Worm (Caenorhabditis elegans) whole organism, late embryonic: ENCODE results near the gene F56B3.2.
A peak's percentile ranks its signal among the peaks of the same experiment; 100 is the strongest.

Experiments
- C38D4.7 ChIP-seq: fragments of 200-800 bp; sonication (Bioruptor generic); optimal IDR thresholded peaks from 2 replicates; lab custom pipeline; 2018; ENCODE audit warnings: mild to moderate bottlenecking, missing genetic modification characterization, moderate library complexity, missing compliant biosample characterization
- F13H6.1 ChIP-seq: sonication (generic microtip); optimal IDR thresholded peaks from 2 replicates; lab custom pipeline; 2016; ENCODE audit warnings: missing genetic modification characterization, missing compliant biosample characterization
- K02D7.2 ChIP-seq: sonication (generic microtip); optimal IDR thresholded peaks from 2 replicates; lab custom pipeline; 2017; ENCODE audit warnings: mild to moderate bottlenecking, missing genetic modification characterization, missing compliant biosample characterization
- T23F11.4 ChIP-seq: fragments of 200-800 bp; sonication (Bioruptor generic); optimal IDR thresholded peaks from 2 replicates; lab custom pipeline; 2018; ENCODE audit warnings: mild to moderate bottlenecking, missing genetic modification characterization, missing compliant biosample characterization
- Y22D7AL.16 ChIP-seq: sonication (generic microtip); optimal IDR thresholded peaks from 2 replicates; lab custom pipeline; 2016; ENCODE audit warnings: missing genetic modification characterization, missing compliant biosample characterization
- ahr-1 ChIP-seq: sonication (generic microtip); optimal IDR thresholded peaks from 2 replicates; lab custom pipeline; 2016; ENCODE audit warnings: missing genetic modification characterization, missing compliant biosample characterization
- ama-1 ChIP-seq: fragments of 150-350 bp; optimal IDR thresholded peaks from 2 replicates; lab custom pipeline; 2014
- ceh-14 ChIP-seq: sonication (generic microtip); optimal IDR thresholded peaks from 2 replicates; lab custom pipeline; 2016; ENCODE audit warnings: missing genotype, missing genetic modification characterization, missing compliant biosample characterization
- ceh-24 ChIP-seq: sonication (generic microtip); optimal IDR thresholded peaks from 2 replicates; lab custom pipeline; 2016; ENCODE audit warnings: mild to moderate bottlenecking, missing genetic modification characterization, missing compliant biosample characterization
- ceh-30 ChIP-seq: fragments of 150-350 bp; optimal IDR thresholded peaks from 2 replicates; lab custom pipeline; 2014; ENCODE audit warnings: missing biosample characterization, missing genetic modification characterization
- ceh-31 ChIP-seq: sonication (generic microtip); optimal IDR thresholded peaks from 2 replicates; lab custom pipeline; 2016; ENCODE audit warnings: missing genetic modification characterization, missing compliant biosample characterization
- ceh-34 ChIP-seq: sonication (generic microtip); optimal IDR thresholded peaks from 2 replicates; lab custom pipeline; 2016; ENCODE audit warnings: mild to moderate bottlenecking, missing genetic modification characterization, missing compliant biosample characterization
- ceh-45 ChIP-seq: fragments of 200-800 bp; sonication (Bioruptor generic); IDR thresholded peaks from 2 replicates; pipeline ENCODE4 v1.3.6; 2022; ENCODE audit warnings: missing genetic modification reagents, missing genetic modification characterization, missing compliant biosample characterization
- ceh-48 ChIP-seq: sonication (generic microtip); optimal IDR thresholded peaks from 2 replicates; lab custom pipeline; 2016; ENCODE audit warnings: missing genetic modification characterization, inconsistent platforms, missing compliant biosample characterization
- ceh-6 ChIP-seq: fragments of 200-800 bp; sonication (Bioruptor generic); optimal IDR thresholded peaks from 2 replicates; lab custom pipeline; 2018; ENCODE audit warnings: mild to moderate bottlenecking, missing genetic modification characterization, missing compliant biosample characterization
- ceh-9 ChIP-seq: sonication (generic microtip); optimal IDR thresholded peaks from 2 replicates; lab custom pipeline; 2016; ENCODE audit warnings: mild to moderate bottlenecking, missing genetic modification characterization, inconsistent platforms, missing compliant biosample characterization
- che-1 ChIP-seq: sonication (generic microtip); optimal IDR thresholded peaks from 2 replicates; lab custom pipeline; 2016; ENCODE audit warnings: mild to moderate bottlenecking, missing genetic modification characterization, missing compliant biosample characterization
- dmd-4 ChIP-seq: sonication (generic microtip); optimal IDR thresholded peaks from 2 replicates; lab custom pipeline; 2016; ENCODE audit warnings: borderline replicate concordance, missing genetic modification characterization, missing compliant biosample characterization
- dve-1 ChIP-seq: sonication (generic microtip); optimal IDR thresholded peaks from 2 replicates; lab custom pipeline; 2017; ENCODE audit warnings: antibody characterized with exemption, mild to moderate bottlenecking, missing genetic modification characterization, missing compliant biosample characterization
- elt-2 ChIP-seq: sonication (generic microtip); optimal IDR thresholded peaks from 2 replicates; lab custom pipeline; 2016; ENCODE audit warnings: missing genetic modification reagents, missing genetic modification characterization, missing compliant biosample characterization
- eyg-1 ChIP-seq: sonication (generic microtip); optimal IDR thresholded peaks from 2 replicates; lab custom pipeline; 2016; ENCODE audit warnings: missing genotype, missing genetic modification characterization, missing compliant biosample characterization
- fax-1 ChIP-seq: sonication (generic microtip); optimal IDR thresholded peaks from 2 replicates; lab custom pipeline; 2016; ENCODE audit warnings: missing genotype, missing genetic modification characterization, missing compliant biosample characterization
- fkh-10 ChIP-seq: fragments of 150-350 bp; optimal IDR thresholded peaks from 2 replicates; lab custom pipeline; 2014; ENCODE audit warnings: missing biosample characterization, missing genetic modification reagents, missing genetic modification characterization
- fkh-6 ChIP-seq: sonication (generic microtip); optimal IDR thresholded peaks from 2 replicates; lab custom pipeline; 2016; ENCODE audit warnings: missing genetic modification characterization, missing compliant biosample characterization
- gmeb-2 ChIP-seq: sonication (generic microtip); optimal IDR thresholded peaks from 2 replicates; lab custom pipeline; 2016; ENCODE audit warnings: missing genetic modification characterization, inconsistent platforms, missing compliant biosample characterization
- lim-6 ChIP-seq: sonication (generic microtip); optimal IDR thresholded peaks from 2 replicates; lab custom pipeline; 2016; ENCODE audit warnings: missing genetic modification characterization, missing compliant biosample characterization
- lin-11 ChIP-seq: fragments of 200-800 bp; sonication (Bioruptor generic); optimal IDR thresholded peaks from 2 replicates; lab custom pipeline; 2018; ENCODE audit warnings: mild to moderate bottlenecking, missing genetic modification characterization, missing compliant biosample characterization
- madf-2 ChIP-seq: sonication (generic microtip); optimal IDR thresholded peaks from 2 replicates; lab custom pipeline; 2017; ENCODE audit warnings: missing genetic modification characterization, missing compliant biosample characterization
- mec-3 ChIP-seq: sonication (generic microtip); optimal IDR thresholded peaks from 2 replicates; lab custom pipeline; 2016; ENCODE audit warnings: borderline replicate concordance, missing genetic modification characterization, missing compliant biosample characterization
- nfya-1 ChIP-seq: sonication (generic microtip); optimal IDR thresholded peaks from 2 replicates; lab custom pipeline; 2017; ENCODE audit warnings: missing genetic modification characterization, mild to moderate bottlenecking, missing compliant biosample characterization, antibody characterized with exemption, moderate library complexity
- nhr-11 ChIP-seq: fragments of 150-350 bp; optimal IDR thresholded peaks from 2 replicates; lab custom pipeline; 2014; ENCODE audit warnings: missing biosample characterization, missing genetic modification characterization
- npax-4 ChIP-seq: sonication (generic microtip); optimal IDR thresholded peaks from 2 replicates; lab custom pipeline; 2016; ENCODE audit warnings: missing genetic modification characterization, missing compliant biosample characterization
- pag-3 ChIP-seq: sonication (generic microtip); optimal IDR thresholded peaks from 2 replicates; lab custom pipeline; 2016; ENCODE audit warnings: missing compliant biosample characterization, missing genetic modification characterization, borderline replicate concordance
- pha-4 ChIP-seq: fragments of 150-350 bp; optimal IDR thresholded peaks from 2 replicates; lab custom pipeline; 2018; ENCODE audit warnings: missing biosample characterization, missing genetic modification reagents, missing genetic modification characterization
- pqm-1 ChIP-seq: sonication (generic microtip); optimal IDR thresholded peaks from 2 replicates; lab custom pipeline; 2016; ENCODE audit warnings: missing genetic modification characterization, missing compliant biosample characterization
- pros-1 ChIP-seq: fragments of 150-350 bp; optimal IDR thresholded peaks from 2 replicates; lab custom pipeline; 2014; ENCODE audit warnings: missing biosample characterization, missing genetic modification reagents, missing genetic modification characterization
- ref-2 ChIP-seq: sonication (generic microtip); optimal IDR thresholded peaks from 2 replicates; lab custom pipeline; 2016; ENCODE audit warnings: missing genetic modification characterization, missing compliant biosample characterization
- rnt-1 ChIP-seq: sonication (generic microtip); optimal IDR thresholded peaks from 2 replicates; lab custom pipeline; 2016; ENCODE audit warnings: missing genetic modification characterization, missing compliant biosample characterization
- sox-2 ChIP-seq: fragments of 200-800 bp; sonication (Bioruptor generic); IDR thresholded peaks from 2 replicates; pipeline ENCODE4 v1.3.6; 2022; ENCODE audit warnings: missing genetic modification reagents, missing genetic modification characterization, missing compliant biosample characterization
- sox-4 ChIP-seq: sonication (generic microtip); optimal IDR thresholded peaks from 2 replicates; lab custom pipeline; 2017; ENCODE audit warnings: mild to moderate bottlenecking, missing genetic modification characterization, inconsistent platforms, missing compliant biosample characterization
- tbx-2 ChIP-seq: sonication (generic microtip); optimal IDR thresholded peaks from 2 replicates; lab custom pipeline; 2016; ENCODE audit warnings: missing genetic modification characterization, missing compliant biosample characterization
- ttx-3 ChIP-seq: sonication (generic microtip); optimal IDR thresholded peaks from 2 replicates; lab custom pipeline; 2016; ENCODE audit warnings: missing genetic modification reagents, missing genetic modification characterization, missing compliant biosample characterization
- unc-3 ChIP-seq, 2 experiments: fragments of 200-800 bp in 1 of 2; sonication (Bioruptor generic) in 1 of 2; sonication (generic microtip) in 1 of 2; conservative IDR thresholded peaks in 1 of 2; optimal IDR thresholded peaks in 1 of 2; 2 replicates each; pipeline versions ENCODE4 v1.3.6 to Lab custom; 2016 to 2022; ENCODE audit warnings: missing compliant biosample characterization in 2 of 2, missing genetic modification characterization in 2 of 2, missing genetic modification reagents in 1 of 2
- unc-86 ChIP-seq: sonication (generic microtip); optimal IDR thresholded peaks from 2 replicates; lab custom pipeline; 2016; ENCODE audit warnings: missing genetic modification characterization, missing compliant biosample characterization
- zip-5 ChIP-seq: sonication (generic microtip); optimal IDR thresholded peaks from 2 replicates; lab custom pipeline; 2016; ENCODE audit warnings: missing genetic modification characterization, missing compliant biosample characterization

The F56B3.2 gene

DNA sequence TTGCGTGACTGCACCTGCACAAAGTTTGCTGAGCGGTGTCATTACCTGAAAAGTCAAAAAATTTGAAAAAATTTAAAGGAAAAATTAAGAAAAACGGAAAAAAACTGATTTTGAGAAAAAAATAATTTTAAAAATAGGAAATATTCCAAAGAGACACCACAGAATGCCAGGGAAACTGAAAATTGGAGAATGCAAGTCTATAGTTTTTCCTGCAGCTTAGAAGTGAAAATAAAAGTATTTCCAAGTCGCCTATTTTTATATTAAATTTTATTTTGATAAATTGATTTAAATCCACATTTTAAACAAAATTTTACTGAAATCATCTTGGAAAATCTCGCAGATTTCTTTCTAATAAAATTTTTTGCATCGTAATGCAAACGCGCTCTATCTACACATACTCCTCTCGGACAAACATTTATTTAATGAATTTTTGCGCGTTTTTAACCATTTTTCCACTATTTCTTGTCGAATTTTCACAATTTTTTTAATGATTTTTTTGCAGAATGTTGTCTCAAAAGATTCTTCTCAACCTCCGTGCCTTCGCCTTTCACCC lies 28.2 kb upstream of the F56B3.2 start, which contains the start of the genes F56B3.11 and ech-5 (continued):
- TF ChIP-seq eyg-1 (tag; lab: Kevin White, UChicago) (no peak), che-1 (tag; lab: Kevin White, UChicago) (peak; percentile 23), ahr-1 (tag; lab: Kevin White, UChicago) (peak; percentile 85), ama-1 (no peak), zip-5 (tag; lab: Kevin White, UChicago) (peak; percentile 96), ceh-31 (tag; lab: Kevin White, UChicago) (peak; percentile 94), lin-11 (tag; lab: Kevin White, UChicago) (no peak), dmd-4 (tag; lab: Kevin White, UChicago) (no peak), T23F11.4 (GFP tag; lab: Kevin White, UChicago) (no peak), ceh-34 (tag; lab: Kevin White, UChicago) (peak; percentile 75), pqm-1 (tag; lab: Kevin White, UChicago) (peak; percentile 76), ceh-14 (tag; lab: Kevin White, UChicago) (peak; percentile 93), rnt-1 (tag; lab: Kevin White, UChicago) (peak; percentile 83), ceh-6 (GFP tag; lab: Kevin White, UChicago) (no peak), unc-3 (GFP tag; conservative IDR thresholded peaks at IDR 0.05; lab: Robert Waterston, UW) (no peak), unc-3 (tag; optimal IDR thresholded peaks at IDR 0.05; lab: Kevin White, UChicago) (peak; percentile 75), nhr-11 (no peak), mec-3 (tag; lab: Kevin White, UChicago) (peak; percentile 59), sox-2 (GFP tag; lab: Robert Waterston, UW) (no peak), pag-3 (tag; lab: Kevin White, UChicago) (peak; percentile 22), tbx-2 (tag; lab: Kevin White, UChicago) (peak; percentile 93), ceh-48 (no peak), ceh-24 (tag; lab: Kevin White, UChicago) (peak; percentile 23), K02D7.2 (tag; lab: Kevin White, UChicago) (no peak), fkh-10 (GFP tag; lab: Kevin White, UChicago) (no peak), ceh-30 (no peak), pros-1 (tag; lab: Kevin White, UChicago) (no peak), ref-2 (tag; lab: Kevin White, UChicago) (peak; percentile 93), C38D4.7 (peak; percentile 49), dve-1 (no peak), unc-86 (tag; lab: Kevin White, UChicago) (peak; percentile 63), Y22D7AL.16 (tag; lab: Kevin White, UChicago) (no peak), ttx-3 (tag; lab: Kevin White, UChicago) (peak; percentile 78), F13H6.1 (tag; lab: Kevin White, UChicago) (peak; percentile 68), fax-1 (tag; lab: Kevin White, UChicago) (peak; percentile 93), lim-6 (tag; lab: Kevin White, UChicago) (peak; percentile 86), npax-4 (peak; percentile 36), elt-2 (tag; lab: Kevin White, UChicago) (peak; percentile 91), ceh-9 (tag; lab: Kevin White, UChicago) (no peak)

DNA sequence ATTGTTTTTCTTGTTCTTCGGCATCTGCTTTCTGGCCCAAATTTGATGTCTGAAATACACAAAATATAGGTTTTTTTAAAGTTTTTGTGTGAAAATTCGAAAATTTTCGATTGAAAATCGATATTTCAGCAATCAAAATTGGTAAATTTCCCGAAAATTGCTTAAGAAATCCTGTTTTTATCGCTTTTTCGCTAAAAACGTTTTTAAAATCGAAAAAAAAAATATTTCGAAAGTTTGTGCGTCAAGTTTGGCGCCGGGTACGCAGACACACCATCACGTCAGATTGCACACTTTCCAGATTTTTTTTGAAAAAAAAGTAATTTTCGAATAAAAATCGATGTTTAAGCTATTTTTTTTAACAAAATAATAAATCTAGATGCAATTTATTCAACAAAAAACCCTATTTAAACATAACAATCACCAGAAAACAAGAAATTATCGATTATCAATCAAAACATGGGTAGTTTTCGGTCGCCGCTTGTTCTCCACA lies 27.0 kb upstream of the F56B3.2 start, which contains the start of gene skr-18:
TSS of gene skr-18 (minus strand) at position 51 of the 490 bp plus-strand sequence.
- no peak for TF ChIP-seq gmeb-2 (tag; lab: Kevin White, UChicago)
- TF ChIP-seq fkh-6 (tag; lab: Kevin White, UChicago): no peak
- TF ChIP-seq sox-2 (GFP tag; lab: Robert Waterston, UW): no peak
- TF ChIP-seq nfya-1 (tag; lab: Kevin White, UChicago): no peak
- TF ChIP-seq rnt-1 (tag; lab: Kevin White, UChicago): no peak
- TF ChIP-seq sox-4 (tag; lab: Kevin White, UChicago): no peak
- no peak for TF ChIP-seq npax-4
- no peak for TF ChIP-seq lin-11 (tag; lab: Kevin White, UChicago)
- no peak for TF ChIP-seq pha-4 (tag; lab: Kevin White, UChicago)
- no peak for TF ChIP-seq ceh-34 (tag; lab: Kevin White, UChicago)
- no peak for TF ChIP-seq madf-2 (tag; lab: Kevin White, UChicago)
- no peak for TF ChIP-seq eyg-1 (tag; lab: Kevin White, UChicago)
- TF ChIP-seq fax-1 (tag; lab: Kevin White, UChicago): no peak
- no peak for TF ChIP-seq ttx-3 (tag; lab: Kevin White, UChicago)
- no peak for TF ChIP-seq K02D7.2 (tag; lab: Kevin White, UChicago)
- TF ChIP-seq ceh-30: no peak
- TF ChIP-seq ceh-45 (GFP tag; lab: Robert Waterston, UW): no peak
- TF ChIP-seq mec-3 (tag; lab: Kevin White, UChicago): no peak
- no peak for TF ChIP-seq tbx-2 (tag; lab: Kevin White, UChicago)
- TF ChIP-seq Y22D7AL.16 (tag; lab: Kevin White, UChicago): no peak
